Fruit fly (Drosophila melanogaster): ENCODE results near the gene CG32199.

The CG32199 gene

DNA sequence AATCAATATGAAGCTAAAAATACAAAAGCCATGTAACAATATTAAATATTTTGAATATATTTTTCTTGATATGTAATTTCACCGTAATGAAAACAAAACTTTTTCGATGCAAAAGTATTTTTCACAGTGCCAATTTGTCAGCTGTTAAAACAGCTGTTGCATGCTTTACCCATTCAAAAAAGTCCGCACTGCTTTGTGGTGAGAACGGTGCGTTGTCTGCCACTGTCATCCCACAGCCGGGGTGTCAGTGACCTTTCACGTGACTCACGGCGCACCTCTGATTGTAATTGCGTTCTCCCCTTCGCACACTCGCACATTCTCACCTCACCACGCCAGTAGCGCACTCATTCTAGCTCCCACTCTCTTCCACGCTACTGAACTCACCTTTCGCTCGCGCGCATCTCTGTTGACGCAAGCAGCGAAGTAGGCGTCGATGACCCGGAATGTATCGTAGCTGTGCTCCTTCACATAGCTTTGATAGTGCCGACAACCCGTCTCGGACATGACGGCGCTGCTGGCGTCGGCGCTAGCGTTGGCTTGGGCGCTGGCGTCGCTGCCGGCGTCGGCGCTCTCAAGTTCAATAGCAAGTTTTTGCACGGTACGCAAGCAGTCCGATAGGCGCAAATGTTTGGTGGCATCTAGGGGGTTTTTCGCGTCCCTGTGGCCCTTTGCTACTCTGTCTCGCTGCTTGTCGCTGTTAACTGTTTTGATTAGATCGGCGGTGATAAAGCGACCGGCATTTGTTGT is 9.5 kb downstream of the CG32199 start (continued):
- peak; percentile 81; the same call in 1 of the 2 replicates for TF ChIP-seq CG4360 (GFP tag; IDR thresholded peaks at IDR 0.05)
- TF ChIP-seq CG14014 (GFP tag; IDR thresholded peaks at IDR 0.05): peak; percentile 69
- TF ChIP-seq lola (GFP tag; optimal IDR thresholded peaks at IDR 0.05): peak in 1 of 3 experiments; percentile 35
- peak; percentile 19 for TF ChIP-seq Drgx (GFP tag; IDR thresholded peaks at IDR 0.05)
- TF ChIP-seq ssp (GFP tag; IDR thresholded peaks at IDR 0.05): peak; percentile 55
- peak; percentile 86 for TF ChIP-seq CG34224 (GFP tag; IDR thresholded peaks at IDR 0.05; ENCODE audit: partially characterized antibody)
- TF ChIP-seq hbn (GFP tag; IDR thresholded peaks at IDR 0.05; ENCODE audit: partially characterized antibody): peak; percentile 70
- TF ChIP-seq CG15479 (GFP tag; optimal IDR thresholded peaks at IDR 0.05): peak; percentile 89
- TF ChIP-seq CG10959 (GFP tag; IDR thresholded peaks at IDR 0.05): no peak
- TF ChIP-seq CG7963 (GFP tag; IDR thresholded peaks at IDR 0.05; ENCODE audit: partially characterized antibody): peak; percentile 39; the same call in 1 of the 3 replicates
- TF ChIP-seq sna (GFP tag; IDR thresholded peaks at IDR 0.05; ENCODE audit: partially characterized antibody): peak; percentile 57
- TF ChIP-seq Ptx1 (GFP tag; IDR thresholded peaks at IDR 0.05): 0 out of 2 replicates have a peak, but pooled peaks have one; percentile 15
- TF ChIP-seq BtbVII (GFP tag; optimal IDR thresholded peaks at IDR 0.05): no peak
- TF ChIP-seq CG18619 (GFP tag; optimal IDR thresholded peaks at IDR 0.05): no peak
- 0 out of 3 replicates have a peak, but pooled peaks have one; percentile 12 for TF ChIP-seq Aef1 (GFP tag; IDR thresholded peaks at IDR 0.05)
- no peak for TF ChIP-seq gce (GFP tag; IDR thresholded peaks at IDR 0.05)
- peak; percentile 49 to 55 for TF ChIP-seq dpn (GFP tag; optimal IDR thresholded peaks at IDR 0.05)
- peak; percentile 10; the same call in 1 of the 2 replicates for TF ChIP-seq CG17612 (GFP tag; IDR thresholded peaks at IDR 0.05)
- peak; percentile 80 for TF ChIP-seq CG8290 (GFP tag; optimal IDR thresholded peaks at IDR 0.05)
- peak; percentile 81 to 94 for TF ChIP-seq CG8290 (tag; optimal IDR thresholded peaks at IDR 0.05)
- TF ChIP-seq Oaz (GFP tag; IDR thresholded peaks at IDR 0.05): no peak
- TF ChIP-seq CG10979 (tag; optimal IDR thresholded peaks at IDR 0.05): peak; percentile 51
- TF ChIP-seq Optix (GFP tag; IDR thresholded peaks at IDR 0.05): no peak
- TF ChIP-seq sens (GFP tag): peak; percentile 91
- no peak for TF ChIP-seq klu (GFP tag; IDR thresholded peaks at IDR 0.05)
- TF ChIP-seq ap (GFP tag; IDR thresholded peaks at IDR 0.05): peak; percentile 41; the same call in 1 of the 2 replicates
- TF ChIP-seq disco-r (GFP tag; optimal IDR thresholded peaks at IDR 0.05): peak; percentile 44
- peak; percentile 67 for TF ChIP-seq CG12071 (GFP tag; optimal IDR thresholded peaks at IDR 0.05)
- peak; percentile 47 for TF ChIP-seq tap (tag; optimal IDR thresholded peaks at IDR 0.05)
- TF ChIP-seq nerfin-1 (tag; optimal IDR thresholded peaks at IDR 0.05): peak; percentile 69
- peak; percentile 32 for TF ChIP-seq oc (tag; optimal IDR thresholded peaks at IDR 0.05)
- peak; percentile 39 for TF ChIP-seq CG4820 (GFP tag; optimal IDR thresholded peaks at IDR 0.05)
- no peak for TF ChIP-seq D (optimal IDR thresholded peaks at IDR 0.05)
- TF ChIP-seq D (GFP tag; optimal IDR thresholded peaks at IDR 0.05): peak; percentile 3
- no peak; the same call in 1 of the 2 replicates for TF ChIP-seq NFAT (GFP tag; IDR thresholded peaks at IDR 0.05)
- TF ChIP-seq CG12659 (GFP tag; optimal IDR thresholded peaks at IDR 0.05): peak; percentile 9
- peak; percentile 63 for TF ChIP-seq schlank (tag; optimal IDR thresholded peaks at IDR 0.05)
- peak; percentile 100 for TF ChIP-seq Adf1 (GFP tag; IDR thresholded peaks at IDR 0.05)
- 0 out of 2 replicates have a peak, but pooled peaks have one; percentile 33 for TF ChIP-seq stc (GFP tag; IDR thresholded peaks at IDR 0.05)
- TF ChIP-seq CG11398 (GFP tag; optimal IDR thresholded peaks at IDR 0.05): peak; percentile 4
- TF ChIP-seq gcm (GFP tag; optimal IDR thresholded peaks at IDR 0.05): no peak
- TF ChIP-seq Jarid2 (GFP tag; optimal IDR thresholded peaks at IDR 0.05): no peak
- TF ChIP-seq jumu (GFP tag; optimal IDR thresholded peaks at IDR 0.05): peak; percentile 25
- TF ChIP-seq pnt (GFP tag; optimal IDR thresholded peaks at IDR 0.05): peak; percentile 21
- no peak for TF ChIP-seq prd (optimal IDR thresholded peaks at IDR 0.05)
- TF ChIP-seq prd (GFP tag; IDR thresholded peaks at IDR 0.05): peak; percentile 49
- 0 out of 2 replicates have a peak, but pooled peaks have one; percentile 41 for TF ChIP-seq rib (GFP tag; IDR thresholded peaks at IDR 0.05)
- 0 out of 3 replicates have a peak, but pooled peaks have one; percentile 39 for TF ChIP-seq H15 (GFP tag; IDR thresholded peaks at IDR 0.05)
- TF ChIP-seq B-H2 (GFP tag; optimal IDR thresholded peaks at IDR 0.05): peak; percentile 15
- peak; percentile 10 for TF ChIP-seq CG13424 (tag; optimal IDR thresholded peaks at IDR 0.05)

Data from whole organism, embryonic.